Fruit fly (Drosophila melanogaster): ENCODE results near the gene CG8927.
A peak's percentile ranks its signal among the peaks of the same experiment; 100 is the strongest.

The CG8927 gene

dm6 chr3R:16154682-16155081 is 26.1 kb upstream of the CG8927 start, which contains the start of gene CG6006:
Gene CG6006, plus strand, starts transcription at chr3R:16154982.
- no peak for TF ChIP-seq CG11504 (tag; optimal IDR thresholded peaks at IDR 0.05)
- no peak for TF ChIP-seq ken (GFP tag; IDR thresholded peaks at IDR 0.05)
- TF ChIP-seq shn (GFP tag; optimal IDR thresholded peaks at IDR 0.05), result no peak
- TF ChIP-seq Deaf1 (tag; optimal IDR thresholded peaks at IDR 0.05), result peak; percentile 42
- TF ChIP-seq Med (GFP tag), result peak; percentile 28
- TF ChIP-seq CG15514 (GFP tag; optimal IDR thresholded peaks at IDR 0.05), result no peak
- TF ChIP-seq Taf1 (GFP tag; IDR thresholded peaks at IDR 0.05), result no peak
- TF ChIP-seq CG6791 (GFP tag; IDR thresholded peaks at IDR 0.05; ENCODE audit: partially characterized antibody), result no peak
- TF ChIP-seq BEAF-32 (GFP tag; optimal IDR thresholded peaks at IDR 0.05), result no peak
- no peak for TF ChIP-seq fu2 (GFP tag; optimal IDR thresholded peaks at IDR 0.05)

dm6 chr3R:16156032-16156431 is 24.8 kb upstream of the CG8927 start:
- peak; percentile 49 for TF ChIP-seq nerfin-1 (tag; optimal IDR thresholded peaks at IDR 0.05)
- TF ChIP-seq CG18476 (GFP tag; optimal IDR thresholded peaks at IDR 0.05), result no peak

dm6 chr3R:16157564-16158242 is 23.1 kb upstream of the CG8927 start:
- no peak for TF ChIP-seq CG10959 (GFP tag; IDR thresholded peaks at IDR 0.05)
- peak; percentile 11 for TF ChIP-seq mam (GFP tag; optimal IDR thresholded peaks at IDR 0.05)
- TF ChIP-seq CG10543 (GFP tag; optimal IDR thresholded peaks at IDR 0.05), result peak; percentile 72
- peak; percentile 17 for TF ChIP-seq vfl (GFP tag; optimal IDR thresholded peaks at IDR 0.05)
- TF ChIP-seq amos (GFP tag; IDR thresholded peaks at IDR 0.05; ENCODE audit: partially characterized antibody), result peak; percentile 37; the same call in 1 of the 2 replicates
- peak; percentile 37; the same call in 1 of the 2 replicates for TF ChIP-seq E2f1 (GFP tag; IDR thresholded peaks at IDR 0.05)
- peak in 1 of 2 experiments; percentile 86 for TF ChIP-seq Pdp1 (GFP tag; optimal IDR thresholded peaks at IDR 0.05)
- TF ChIP-seq Dad (GFP tag; optimal IDR thresholded peaks at IDR 0.05), result peak; percentile 14
- TF ChIP-seq dpn (GFP tag; optimal IDR thresholded peaks at IDR 0.05), result peak in 1 of 2 experiments; percentile 27
- 0 out of 2 replicates have a peak, but pooled peaks have one; percentile 33 for TF ChIP-seq unc-4 (GFP tag; IDR thresholded peaks at IDR 0.05; ENCODE audit: partially characterized antibody)
- peak; percentile 91 for TF ChIP-seq Med (GFP tag)
- TF ChIP-seq CG13424 (tag; optimal IDR thresholded peaks at IDR 0.05), result peak; percentile 57
- TF ChIP-seq CG18599 (GFP tag; optimal IDR thresholded peaks at IDR 0.05), result peak; percentile 63
- peak; percentile 35 for TF ChIP-seq Nf-YB (GFP tag; optimal IDR thresholded peaks at IDR 0.05)
- TF ChIP-seq her (GFP tag; optimal IDR thresholded peaks at IDR 0.05), result peak; percentile 40
- peak; percentile 39; the same call in 1 of the 2 replicates for TF ChIP-seq CG32532 (GFP tag; IDR thresholded peaks at IDR 0.05)
- TF ChIP-seq row (GFP tag; IDR thresholded peaks at IDR 0.05), result peak; percentile 67
- peak; percentile 48 for TF ChIP-seq Hsf (GFP tag; optimal IDR thresholded peaks at IDR 0.05)
- no peak for TF ChIP-seq mirr (GFP tag; optimal IDR thresholded peaks at IDR 0.05)
- peak; percentile 0 for TF ChIP-seq Camta (GFP tag; optimal IDR thresholded peaks at IDR 0.05)
- peak; percentile 6 for TF ChIP-seq CG15514 (GFP tag; optimal IDR thresholded peaks at IDR 0.05)
- peak; percentile 33 for TF ChIP-seq CG10209 (GFP tag; optimal IDR thresholded peaks at IDR 0.05)
- peak; percentile 71 for TF ChIP-seq sens (GFP tag)
- TF ChIP-seq CG9215 (GFP tag; IDR thresholded peaks at IDR 0.05), result peak; percentile 36; the same call in 1 of the 2 replicates
- peak; percentile 70 for TF ChIP-seq dmrt99B (tag; optimal IDR thresholded peaks at IDR 0.05)
- peak; percentile 39 for TF ChIP-seq ATbp (GFP tag; optimal IDR thresholded peaks at IDR 0.05)
- TF ChIP-seq seq (GFP tag; IDR thresholded peaks at IDR 0.05), result no peak
- peak; percentile 51 for TF ChIP-seq CG10274 (GFP tag; optimal IDR thresholded peaks at IDR 0.05)
- TF ChIP-seq Nf-YC (tag; optimal IDR thresholded peaks at IDR 0.05), result peak; percentile 15
- peak; percentile 61 for TF ChIP-seq Sox100B (GFP tag; optimal IDR thresholded peaks at IDR 0.05)
- peak; percentile 50; the same call in 1 of the 2 replicates for TF ChIP-seq rib (GFP tag; IDR thresholded peaks at IDR 0.05)
- no peak for TF ChIP-seq sim (GFP tag; IDR thresholded peaks at IDR 0.05)
- peak; percentile 40 for TF ChIP-seq org-1 (GFP tag; optimal IDR thresholded peaks at IDR 0.05)
- TF ChIP-seq tap (tag; optimal IDR thresholded peaks at IDR 0.05), result peak; percentile 22
- TF ChIP-seq sr (GFP tag; IDR thresholded peaks at IDR 0.05), result peak; percentile 84
